Fruit fly (Drosophila melanogaster) S2 (cell line): Measurements from ENCODE around the gene Ire1.

Experiments
- CG8478 ChIP-seq: fragments of >200 bp; optimal IDR thresholded peaks from 2 replicates; lab custom pipeline; 2018
- CTCF ChIP-seq, 2 experiments: fragments of >200 bp; optimal IDR thresholded peaks; 2 replicates each; lab custom pipeline; 2018

DNA sequence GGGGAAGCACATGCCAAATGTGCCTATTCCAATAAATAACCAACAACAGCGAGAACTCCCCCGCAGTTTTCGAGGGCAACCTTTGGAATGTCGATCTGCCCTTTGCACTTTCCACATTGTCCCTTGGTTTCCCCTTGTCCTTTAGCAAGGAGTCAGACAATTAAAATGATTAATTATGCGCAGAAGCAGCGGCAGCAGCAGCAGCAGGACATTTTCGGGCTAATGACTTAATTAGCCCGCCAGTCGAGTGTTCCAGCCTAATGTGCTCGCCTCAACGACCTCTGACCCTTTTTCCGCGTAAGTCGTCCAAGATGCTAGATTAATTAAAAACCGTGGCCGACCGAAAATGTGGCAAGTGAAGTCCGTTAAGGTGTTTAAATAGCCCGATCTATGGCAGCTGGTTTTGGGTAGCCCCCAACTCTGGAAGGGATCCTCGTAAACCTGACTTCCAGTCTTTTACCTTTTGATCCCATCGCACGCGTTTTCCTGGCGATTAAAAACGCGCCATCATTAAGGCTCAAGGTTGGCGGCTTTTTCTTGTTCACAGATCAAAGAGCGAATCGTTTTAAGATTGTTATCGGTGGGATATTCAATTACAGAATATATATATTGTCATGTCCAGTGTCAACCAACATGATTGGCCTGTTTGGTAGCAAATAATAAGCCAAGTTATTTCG is 22.0 kb downstream of the Ire1 start:
- TF ChIP-seq CG8478 (lab: Kevin White, UChicago): no peak
- TF ChIP-seq CTCF (optimal IDR thresholded peaks at IDR 0.05; lab: Kevin White, UChicago): no peak
